Fruit fly (Drosophila melanogaster) whole organism, embryonic: ENCODE data around the gene CG7309.

Experiments
- Atf-2 ChIP-seq: fragments of 200-800 bp; sonication (Bioruptor generic); optimal IDR thresholded peaks from 2 replicates; lab custom pipeline; 2016; ENCODE audit warnings: missing biosample characterization, missing genetic modification characterization
- CG11093 ChIP-seq: fragments of 200-800 bp; sonication (Bioruptor generic); IDR thresholded peaks from 3 replicates; pipeline ENCODE4 v1.3.6; 2022; ENCODE audit warnings: missing biosample characterization, missing genetic modification characterization
- CG11247 ChIP-seq: fragments of 200-800 bp; sonication (Bioruptor generic); IDR thresholded peaks from 2 replicates; pipeline ENCODE4 v1.3.6; 2022; ENCODE audit warnings: missing biosample characterization, missing genetic modification characterization
- CG12744 ChIP-seq: fragments of 200-800 bp; sonication (Bioruptor generic); optimal IDR thresholded peaks from 2 replicates; lab custom pipeline; 2016; ENCODE audit warnings: missing biosample characterization, missing genetic modification characterization
- CG14014 ChIP-seq: fragments of 200-800 bp; sonication (Bioruptor generic); IDR thresholded peaks from 2 replicates; pipeline ENCODE4 v1.3.6; 2022; ENCODE audit warnings: missing biosample characterization, missing genetic modification characterization
- CG14860 ChIP-seq: fragments of 200-800 bp; sonication (Bioruptor generic); IDR thresholded peaks from 3 replicates; pipeline ENCODE4 v1.3.6; 2022; ENCODE audit warnings: missing biosample characterization, missing genetic modification characterization; ENCODE audit not compliant: partially characterized antibody
- CG15601 ChIP-seq: fragments of 200-800 bp; sonication (Bioruptor generic); optimal IDR thresholded peaks from 3 replicates; lab custom pipeline; 2019; ENCODE audit warnings: missing biosample characterization, mild to moderate bottlenecking, missing genetic modification characterization, moderate library complexity
- CG18011 ChIP-seq: fragments of 200-800 bp; sonication (Bioruptor generic); optimal IDR thresholded peaks from 2 replicates; lab custom pipeline; 2017; ENCODE audit warnings: missing biosample characterization, missing genetic modification characterization, mild to moderate bottlenecking, moderate library complexity, missing genotype
- CG2875 ChIP-seq: fragments of 200-800 bp; sonication (Bioruptor generic); optimal IDR thresholded peaks from 2 replicates; lab custom pipeline; 2017; ENCODE audit warnings: missing biosample characterization, mild to moderate bottlenecking, missing genetic modification characterization, missing genetic modification reagents
- CG30431 ChIP-seq: fragments of 200-800 bp; sonication (Bioruptor generic); optimal IDR thresholded peaks from 2 replicates; lab custom pipeline; 2017; ENCODE audit warnings: missing biosample characterization, missing genetic modification characterization
- CG32767 ChIP-seq: fragments of 200-800 bp; sonication (Bioruptor generic); IDR thresholded peaks from 2 replicates; pipeline ENCODE4 v1.3.6; 2022; ENCODE audit warnings: missing biosample characterization, missing genetic modification characterization
- CG3281 ChIP-seq: fragments of 200-800 bp; sonication (Bioruptor generic); optimal IDR thresholded peaks from 3 replicates; lab custom pipeline; 2017; ENCODE audit warnings: missing biosample characterization, mild to moderate bottlenecking, missing genetic modification characterization
- CG4360 ChIP-seq: fragments of 200-800 bp; sonication (Bioruptor generic); IDR thresholded peaks from 2 replicates; pipeline ENCODE4 v1.3.6; 2022; ENCODE audit warnings: missing biosample characterization, missing genetic modification characterization
- CG5245 ChIP-seq: fragments of 200-800 bp; sonication (Bioruptor generic); optimal IDR thresholded peaks from 3 replicates; lab custom pipeline; 2016; ENCODE audit warnings: missing biosample characterization, missing genetic modification characterization
- CG6254 ChIP-seq: fragments of 200-800 bp; sonication (Bioruptor generic); optimal IDR thresholded peaks from 3 replicates; lab custom pipeline; 2017; ENCODE audit warnings: mild to moderate bottlenecking, missing biosample characterization, missing genetic modification reagents, missing genetic modification characterization
- CG6765 ChIP-seq: fragments of 200-800 bp; sonication (Bioruptor generic); optimal IDR thresholded peaks from 3 replicates; lab custom pipeline; 2017; ENCODE audit warnings: missing biosample characterization, mild to moderate bottlenecking, missing genetic modification characterization
- CG7357 ChIP-seq: fragments of 200-800 bp; sonication (Bioruptor generic); IDR thresholded peaks from 3 replicates; pipeline ENCODE4 v1.3.6; 2022; ENCODE audit warnings: missing biosample characterization, missing genetic modification characterization
- CG7372 ChIP-seq: fragments of 200-800 bp; sonication (Bioruptor generic); IDR thresholded peaks from 2 replicates; pipeline ENCODE4 v1.3.6; 2022; ENCODE audit warnings: missing biosample characterization, missing genetic modification characterization
- CG7786 ChIP-seq: fragments of 200-800 bp; sonication (Bioruptor generic); optimal IDR thresholded peaks from 2 replicates; lab custom pipeline; 2016; ENCODE audit warnings: missing biosample characterization, missing genetic modification characterization
- CG7839 ChIP-seq: fragments of 200-800 bp; sonication (Bioruptor generic); optimal IDR thresholded peaks from 3 replicates; lab custom pipeline; 2018; ENCODE audit warnings: missing biosample characterization, mild to moderate bottlenecking, missing genetic modification characterization, moderate library complexity
- CG7963 ChIP-seq: fragments of 200-800 bp; sonication (Bioruptor generic); IDR thresholded peaks from 3 replicates; pipeline ENCODE4 v1.3.6; 2022; ENCODE audit warnings: missing biosample characterization, missing genetic modification characterization; ENCODE audit not compliant: partially characterized antibody
- CG8281 ChIP-seq: fragments of 200-800 bp; sonication (Bioruptor generic); optimal IDR thresholded peaks from 2 replicates; lab custom pipeline; 2018; ENCODE audit warnings: missing biosample characterization, mild to moderate bottlenecking, missing genetic modification characterization, moderate library complexity
- CG8290 ChIP-seq, 3 experiments: fragments of 200-800 bp; sonication (Bioruptor generic); optimal IDR thresholded peaks; 2 replicates each; lab custom pipeline; 2016 to 2019; ENCODE audit warnings: missing biosample characterization in 3 of 3, missing genetic modification characterization in 3 of 3, mild to moderate bottlenecking in 2 of 3, moderate library complexity in 1 of 3
- CG8478 ChIP-seq: fragments of >200 bp; optimal IDR thresholded peaks from 2 replicates; lab custom pipeline; 2018
- CG9727 ChIP-seq: fragments of 200-800 bp; sonication (Bioruptor generic); optimal IDR thresholded peaks from 3 replicates; lab custom pipeline; 2017; ENCODE audit warnings: missing biosample characterization, mild to moderate bottlenecking, missing genetic modification characterization
- D19B ChIP-seq: fragments of 200-800 bp; sonication (Bioruptor generic); optimal IDR thresholded peaks from 2 replicates; lab custom pipeline; 2017; ENCODE audit warnings: missing biosample characterization, mild to moderate bottlenecking, missing genetic modification characterization
- HLH3B ChIP-seq: fragments of 200-800 bp; sonication (Bioruptor generic); IDR thresholded peaks from 2 replicates; pipeline ENCODE4 v1.3.6; 2022; ENCODE audit warnings: missing biosample characterization, missing genetic modification characterization
- Med ChIP-seq: fragments of 200-800 bp; sonication (Bioruptor generic); peaks from one replicate; lab custom pipeline; 2016; ENCODE audit warnings: missing biosample characterization, missing genetic modification characterization, mild to moderate bottlenecking, inconsistent platforms, moderate library complexity
- Neu2 ChIP-seq: fragments of 200-800 bp; sonication (Bioruptor generic); optimal IDR thresholded peaks from 3 replicates; lab custom pipeline; 2016; ENCODE audit warnings: missing biosample characterization, missing genetic modification characterization, borderline replicate concordance
- Oaz ChIP-seq: fragments of 200-800 bp; sonication (Bioruptor generic); IDR thresholded peaks from 2 replicates; pipeline ENCODE4 v1.3.6; 2022; ENCODE audit warnings: missing biosample characterization, missing genetic modification characterization
- Opbp ChIP-seq: fragments of 200-800 bp; sonication (Bioruptor generic); IDR thresholded peaks from 3 replicates; pipeline ENCODE4 v1.3.6; 2022; ENCODE audit warnings: missing biosample characterization, missing genetic modification characterization; ENCODE audit not compliant: partially characterized antibody
- Vsx1 ChIP-seq: fragments of 200-800 bp; sonication (Bioruptor generic); optimal IDR thresholded peaks from 2 replicates; lab custom pipeline; 2017; ENCODE audit warnings: missing biosample characterization, mild to moderate bottlenecking, missing genetic modification characterization, missing genetic modification reagents
- corto ChIP-seq: fragments of 200-800 bp; sonication (Bioruptor generic); optimal IDR thresholded peaks from 2 replicates; lab custom pipeline; 2016; ENCODE audit warnings: missing biosample characterization, mild to moderate bottlenecking, missing genetic modification characterization, moderate library complexity
- dysf ChIP-seq: fragments of 200-800 bp; sonication (Bioruptor generic); IDR thresholded peaks from 3 replicates; pipeline ENCODE4 v1.3.6; 2022; ENCODE audit warnings: missing biosample characterization, missing genetic modification characterization
- emc ChIP-seq: fragments of 200-800 bp; sonication (Bioruptor generic); optimal IDR thresholded peaks from 2 replicates; lab custom pipeline; 2016; ENCODE audit warnings: missing biosample characterization, missing genetic modification characterization
- gcm2 ChIP-seq: fragments of 200-800 bp; sonication (Bioruptor generic); optimal IDR thresholded peaks from 2 replicates; lab custom pipeline; 2016; ENCODE audit warnings: missing biosample characterization, missing genetic modification characterization
- gem ChIP-seq: fragments of 200-800 bp; sonication (Bioruptor generic); optimal IDR thresholded peaks from 2 replicates; lab custom pipeline; 2019; ENCODE audit warnings: missing biosample characterization, mild to moderate bottlenecking, missing genetic modification characterization, moderate library complexity
- gt ChIP-seq: fragments of 200-800 bp; sonication (Bioruptor generic); IDR thresholded peaks from 2 replicates; pipeline ENCODE4 v1.3.6; 2022; ENCODE audit warnings: missing biosample characterization, missing genetic modification characterization
- hbn ChIP-seq: fragments of 200-800 bp; sonication (Bioruptor generic); IDR thresholded peaks from 2 replicates; pipeline ENCODE4 v1.3.6; 2022; ENCODE audit warnings: missing biosample characterization, missing genetic modification characterization; ENCODE audit not compliant: partially characterized antibody
- kay ChIP-seq: fragments of 200-800 bp; sonication (Bioruptor generic); optimal IDR thresholded peaks from 2 replicates; lab custom pipeline; 2016; ENCODE audit warnings: missing biosample characterization, missing genetic modification characterization
- ken ChIP-seq: fragments of 200-800 bp; sonication (Bioruptor generic); IDR thresholded peaks from 3 replicates; pipeline ENCODE4 v1.3.6; 2022; ENCODE audit warnings: missing biosample characterization, missing genetic modification characterization
- pros ChIP-seq: fragments of 200-800 bp; sonication (Bioruptor generic); optimal IDR thresholded peaks from 3 replicates; lab custom pipeline; 2019; ENCODE audit warnings: missing biosample characterization, mild to moderate bottlenecking, missing genetic modification characterization, moderate library complexity
- pzg ChIP-seq: fragments of 200-800 bp; sonication (Bioruptor generic); optimal IDR thresholded peaks from 3 replicates; lab custom pipeline; 2018; ENCODE audit warnings: missing biosample characterization, mild to moderate bottlenecking, missing genetic modification characterization, moderate library complexity
- sc ChIP-seq, 3 experiments: fragments of >200 bp in 2 of 3; fragments of 200-800 bp in 1 of 3; sonication (Bioruptor generic) in 1 of 3; optimal IDR thresholded peaks; 2 replicates in 2 of 3; 3 replicates in 1 of 3; lab custom pipeline; 2017; ENCODE audit warnings: mild to moderate bottlenecking in 1 of 3, missing biosample characterization in 1 of 3, missing genetic modification characterization in 1 of 3, missing genetic modification reagents in 1 of 3
- sr ChIP-seq: fragments of 200-800 bp; sonication (Bioruptor generic); IDR thresholded peaks from 3 replicates; pipeline ENCODE4 v1.3.6; 2022; ENCODE audit warnings: missing biosample characterization, missing genetic modification characterization
- twi ChIP-seq: fragments of 200-800 bp; optimal IDR thresholded peaks from 2 replicates; lab custom pipeline; 2019; ENCODE audit warnings: missing biosample characterization, mild to moderate bottlenecking, missing genetic modification characterization, moderate library complexity
- tx ChIP-seq: fragments of 200-800 bp; sonication (Bioruptor generic); optimal IDR thresholded peaks from 2 replicates; lab custom pipeline; 2016; ENCODE audit warnings: missing biosample characterization, missing genetic modification characterization

Gene CG7309

dm6 chr2L:10858064-10859047 lies 50.3 kb downstream of the CG7309 start, which contains the start of the genes aurB and Stam (continued):
- TF ChIP-seq pzg (GFP tag; lab: Kevin White, UChicago), result peak; percentile 30
- TF ChIP-seq CG14860 (GFP tag; lab: Robert Waterston, UW), result no peak
- peak; percentile 59 for TF ChIP-seq CG9727 (GFP tag; lab: Kevin White, UChicago)
- no peak for TF ChIP-seq CG7372
- TF ChIP-seq pros (GFP tag; lab: Kevin White, UChicago), result no peak
- TF ChIP-seq D19B (GFP tag; lab: Kevin White, UChicago), result no peak
- TF ChIP-seq gem, result peak; percentile 82
- TF ChIP-seq kay (GFP tag; lab: Kevin White, UChicago), result peak; percentile 73
- no peak for TF ChIP-seq HLH3B (GFP tag; lab: Robert Waterston, UW)
- TF ChIP-seq dysf (GFP tag; lab: Robert Waterston, UW), result peak; percentile 35; the same call in 1 of the 3 replicates
- peak; percentile 3 for TF ChIP-seq Med (GFP tag; lab: Kevin White, UChicago)
- peak; percentile 68 for TF ChIP-seq CG7839 (tag; lab: Kevin White, UChicago)
- no peak for TF ChIP-seq corto (GFP tag; lab: Kevin White, UChicago)
- TF ChIP-seq emc, result no peak
- TF ChIP-seq CG6254 (GFP tag; lab: Kevin White, UChicago), result peak; percentile 18
- no peak; the same call in 1 of the 2 replicates for TF ChIP-seq CG11247 (GFP tag; lab: Robert Waterston, UW)
- TF ChIP-seq CG8281 (tag; lab: Kevin White, UChicago), result peak; percentile 29
- TF ChIP-seq CG32767 (GFP tag; lab: Robert Waterston, UW), result 0 out of 2 replicates have a peak, but pooled peaks have one; percentile 43
- TF ChIP-seq Atf-2, result no peak
- no peak for TF ChIP-seq CG8478 (lab: Kevin White, UChicago)
- TF ChIP-seq CG2875 (GFP tag; lab: Kevin White, UChicago), result peak; percentile 38
- TF ChIP-seq tx (GFP tag; lab: Kevin White, UChicago), result no peak
- TF ChIP-seq ken (GFP tag; lab: Robert Waterston, UW), result no peak
- no peak for TF ChIP-seq gcm2 (GFP tag; lab: Kevin White, UChicago)
- TF ChIP-seq hbn (GFP tag; lab: Robert Waterston, UW), result no peak
- no peak for TF ChIP-seq CG6765
- no peak for TF ChIP-seq CG14014
- TF ChIP-seq Neu2 (GFP tag; lab: Kevin White, UChicago), result no peak
- no peak for TF ChIP-seq Opbp (GFP tag; lab: Robert Waterston, UW)
- no peak for TF ChIP-seq CG11093 (GFP tag; lab: Robert Waterston, UW)
- no peak for TF ChIP-seq sr (GFP tag; lab: Robert Waterston, UW)
- no peak for TF ChIP-seq Vsx1
- TF ChIP-seq CG8290 (GFP tag; optimal IDR thresholded peaks at IDR 0.05; lab: Kevin White, UChicago), result no peak
- no peak for TF ChIP-seq CG8290 (tag; optimal IDR thresholded peaks at IDR 0.05; lab: Kevin White, UChicago)
- peak; percentile 1 for TF ChIP-seq CG30431 (GFP tag; lab: Kevin White, UChicago)
- no peak for TF ChIP-seq Oaz (GFP tag; lab: Robert Waterston, UW)
- no peak for TF ChIP-seq CG7786 (GFP tag; lab: Kevin White, UChicago)
- no peak for TF ChIP-seq CG4360 (GFP tag; lab: Robert Waterston, UW)
- TF ChIP-seq twi (tag; lab: Kevin White, UChicago), result peak; percentile 48
- no peak for TF ChIP-seq CG7357 (GFP tag; lab: Robert Waterston, UW)
- no peak for TF ChIP-seq CG5245 (GFP tag; lab: Kevin White, UChicago)
- no peak for TF ChIP-seq gt (GFP tag; lab: Robert Waterston, UW)
- TF ChIP-seq sc (optimal IDR thresholded peaks at IDR 0.05; lab: Kevin White, UChicago), result no peak
- peak; percentile 41 for TF ChIP-seq sc (GFP tag; optimal IDR thresholded peaks at IDR 0.05; lab: Kevin White, UChicago)
- TF ChIP-seq CG3281, result peak; percentile 61
- TF ChIP-seq CG15601 (tag; lab: Kevin White, UChicago), result peak; percentile 34
- TF ChIP-seq CG7963, result no peak
- TF ChIP-seq CG12744 (GFP tag; lab: Kevin White, UChicago), result no peak
- no peak for TF ChIP-seq CG18011 (GFP tag; lab: Kevin White, UChicago)
